Fruit fly (Drosophila melanogaster) whole organism, embryonic: ENCODE measurements around the gene Coa8.

Experiments used
- BEAF-32 ChIP-seq: fragments of 200-800 bp; sonication (Bioruptor generic); optimal IDR thresholded peaks from 3 replicates; lab custom pipeline; 2017; ENCODE audit warnings: missing biosample characterization, missing genetic modification characterization, mild to moderate bottlenecking, moderate library complexity, missing genetic modification reagents
- Bgb ChIP-seq: fragments of 200-800 bp; sonication (Bioruptor generic); IDR thresholded peaks from 2 replicates; pipeline ENCODE4 v1.3.6; 2022; ENCODE audit warnings: missing biosample characterization, missing genetic modification characterization; ENCODE audit not compliant: partially characterized antibody
- CG10267 ChIP-seq: fragments of 200-800 bp; sonication (Bioruptor generic); optimal IDR thresholded peaks from 2 replicates; lab custom pipeline; 2018; ENCODE audit warnings: missing biosample characterization, mild to moderate bottlenecking, missing genetic modification characterization, moderate library complexity
- CG12071 ChIP-seq: fragments of 200-800 bp; sonication (Bioruptor generic); optimal IDR thresholded peaks from 3 replicates; lab custom pipeline; 2018; ENCODE audit warnings: missing biosample characterization, mild to moderate bottlenecking, missing genetic modification characterization
- CG13287 ChIP-seq: fragments of 200-800 bp; sonication (Bioruptor generic); IDR thresholded peaks from 2 replicates; pipeline ENCODE4 v1.3.6; 2022; ENCODE audit warnings: missing biosample characterization, missing genetic modification characterization; ENCODE audit not compliant: partially characterized antibody
- CG15514 ChIP-seq: fragments of 200-800 bp; sonication (Bioruptor generic); optimal IDR thresholded peaks from 3 replicates; lab custom pipeline; 2017; ENCODE audit warnings: missing biosample characterization, missing genetic modification characterization, mild to moderate bottlenecking, moderate library complexity, missing genetic modification reagents
- CG15696 ChIP-seq: fragments of 200-800 bp; sonication (Bioruptor generic); optimal IDR thresholded peaks from 2 replicates; lab custom pipeline; 2019; ENCODE audit warnings: missing biosample characterization, mild to moderate bottlenecking, missing genetic modification characterization, moderate library complexity
- CG16813 ChIP-seq: fragments of 200-800 bp; sonication (Bioruptor generic); IDR thresholded peaks from 3 replicates; pipeline ENCODE4 v1.3.6; 2022; ENCODE audit warnings: missing biosample characterization, missing genetic modification characterization; ENCODE audit not compliant: partially characterized antibody
- CG17802 ChIP-seq: fragments of 200-800 bp; sonication (Bioruptor generic); optimal IDR thresholded peaks from 2 replicates; lab custom pipeline; 2018; ENCODE audit warnings: missing biosample characterization, mild to moderate bottlenecking, missing genetic modification characterization, moderate library complexity
- CG43689 ChIP-seq: fragments of 200-800 bp; sonication (Bioruptor generic); IDR thresholded peaks from 2 replicates; pipeline ENCODE4 v1.3.6; 2022; ENCODE audit warnings: missing biosample characterization, missing genetic modification characterization
- CG6791 ChIP-seq: fragments of 200-800 bp; sonication (Bioruptor generic); IDR thresholded peaks from 3 replicates; pipeline ENCODE4 v1.3.6; 2022; ENCODE audit warnings: missing biosample characterization, missing genetic modification characterization; ENCODE audit not compliant: partially characterized antibody
- CG7928 ChIP-seq: fragments of 200-800 bp; sonication (Bioruptor generic); optimal IDR thresholded peaks from 2 replicates; lab custom pipeline; 2017; ENCODE audit warnings: missing biosample characterization, mild to moderate bottlenecking, missing genetic modification characterization
- CG7963 ChIP-seq: fragments of 200-800 bp; sonication (Bioruptor generic); IDR thresholded peaks from 3 replicates; pipeline ENCODE4 v1.3.6; 2022; ENCODE audit warnings: missing biosample characterization, missing genetic modification characterization; ENCODE audit not compliant: partially characterized antibody
- CG9797 ChIP-seq: fragments of 200-800 bp; sonication (Bioruptor generic); optimal IDR thresholded peaks from 3 replicates; lab custom pipeline; 2018; ENCODE audit warnings: missing biosample characterization, mild to moderate bottlenecking, missing genetic modification characterization
- Dll ChIP-seq: fragments of 200-800 bp; sonication (Bioruptor generic); IDR thresholded peaks from 4 replicates; pipeline ENCODE4 v1.3.6; 2022; ENCODE audit warnings: missing biosample characterization, missing genetic modification characterization; ENCODE audit not compliant: partially characterized antibody
- Doc3 ChIP-seq: fragments of 200-800 bp; sonication (Bioruptor generic); IDR thresholded peaks from 3 replicates; pipeline ENCODE4 v1.3.6; 2022; ENCODE audit warnings: missing biosample characterization, missing genetic modification characterization; ENCODE audit not compliant: partially characterized antibody
- Dp ChIP-seq: fragments of 200-800 bp; sonication (Bioruptor generic); optimal IDR thresholded peaks from 2 replicates; lab custom pipeline; 2018; ENCODE audit warnings: missing biosample characterization, mild to moderate bottlenecking, missing genetic modification characterization, moderate library complexity
- E2f1 ChIP-seq: fragments of 200-800 bp; sonication (Bioruptor generic); IDR thresholded peaks from 2 replicates; pipeline ENCODE4 v1.3.6; 2022; ENCODE audit warnings: missing biosample characterization, missing genetic modification characterization
- E2f2 ChIP-seq: fragments of 200-800 bp; sonication (Bioruptor generic); IDR thresholded peaks from 2 replicates; pipeline ENCODE4 v1.3.6; 2022; ENCODE audit warnings: missing biosample characterization, missing genetic modification characterization
- GATAe ChIP-seq: fragments of 200-800 bp; sonication (Bioruptor generic); conservative IDR thresholded peaks from 2 replicates; pipeline ENCODE4 v1.3.6; 2022; ENCODE audit warnings: missing biosample characterization, missing genetic modification characterization
- H2.0 ChIP-seq: fragments of 200-800 bp; sonication (Bioruptor generic); IDR thresholded peaks from 2 replicates; pipeline ENCODE4 v1.3.6; 2022; ENCODE audit warnings: missing biosample characterization, missing genetic modification characterization
- HHEX ChIP-seq: fragments of 200-800 bp; sonication (Bioruptor generic); optimal IDR thresholded peaks from 3 replicates; lab custom pipeline; 2017; ENCODE audit warnings: missing biosample characterization, mild to moderate bottlenecking, missing genetic modification characterization, missing genetic modification reagents
- HmgZ ChIP-seq: fragments of 200-800 bp; sonication (Bioruptor generic); optimal IDR thresholded peaks from 2 replicates; lab custom pipeline; 2018; ENCODE audit warnings: missing biosample characterization, mild to moderate bottlenecking, missing genetic modification characterization
- MBD-R2 ChIP-seq: fragments of 200-800 bp; sonication (Bioruptor generic); IDR thresholded peaks from 2 replicates; pipeline ENCODE4 v1.3.6; 2022; ENCODE audit warnings: missing biosample characterization, missing genetic modification characterization
- MESR4 ChIP-seq: fragments of 200-800 bp; sonication (Bioruptor generic); optimal IDR thresholded peaks from 2 replicates; lab custom pipeline; 2018; ENCODE audit warnings: missing biosample characterization, mild to moderate bottlenecking, missing genetic modification characterization, moderate library complexity
- Med ChIP-seq: fragments of 200-800 bp; sonication (Bioruptor generic); peaks from one replicate; lab custom pipeline; 2016; ENCODE audit warnings: missing biosample characterization, missing genetic modification characterization, mild to moderate bottlenecking, inconsistent platforms, moderate library complexity
- Myb ChIP-seq: fragments of 200-800 bp; sonication (Bioruptor generic); optimal IDR thresholded peaks from 2 replicates; lab custom pipeline; 2016; ENCODE audit warnings: missing biosample characterization, missing genetic modification characterization
- Opbp ChIP-seq: fragments of 200-800 bp; sonication (Bioruptor generic); IDR thresholded peaks from 3 replicates; pipeline ENCODE4 v1.3.6; 2022; ENCODE audit warnings: missing biosample characterization, missing genetic modification characterization; ENCODE audit not compliant: partially characterized antibody
- Sin3A ChIP-seq: fragments of >200 bp; optimal IDR thresholded peaks from 2 replicates; lab custom pipeline; 2018
- Sry-β ChIP-seq: fragments of 200-800 bp; sonication (Bioruptor generic); optimal IDR thresholded peaks from 2 replicates; lab custom pipeline; 2018; ENCODE audit warnings: missing biosample characterization, mild to moderate bottlenecking, missing genetic modification characterization, moderate library complexity
- YL-1 ChIP-seq: fragments of 200-800 bp; sonication (Bioruptor generic); optimal IDR thresholded peaks from 3 replicates; lab custom pipeline; 2017; ENCODE audit warnings: missing biosample characterization, mild to moderate bottlenecking, missing genetic modification characterization
- amos ChIP-seq: fragments of 200-800 bp; sonication (Bioruptor generic); IDR thresholded peaks from 2 replicates; pipeline ENCODE4 v1.3.6; 2022; ENCODE audit warnings: missing biosample characterization, missing genetic modification characterization; ENCODE audit not compliant: partially characterized antibody
- ato ChIP-seq: fragments of 200-800 bp; sonication (Bioruptor generic); IDR thresholded peaks from 2 replicates; pipeline ENCODE4 v1.3.6; 2022; ENCODE audit warnings: missing biosample characterization, missing genetic modification characterization; ENCODE audit not compliant: partially characterized antibody
- bbx ChIP-seq: fragments of 200-800 bp; sonication (Bioruptor generic); IDR thresholded peaks from 2 replicates; pipeline ENCODE4 v1.3.6; 2022; ENCODE audit warnings: missing biosample characterization, missing genetic modification characterization; ENCODE audit not compliant: partially characterized antibody
- gem ChIP-seq: fragments of 200-800 bp; sonication (Bioruptor generic); optimal IDR thresholded peaks from 2 replicates; lab custom pipeline; 2019; ENCODE audit warnings: missing biosample characterization, mild to moderate bottlenecking, missing genetic modification characterization, moderate library complexity
- hbn ChIP-seq: fragments of 200-800 bp; sonication (Bioruptor generic); IDR thresholded peaks from 2 replicates; pipeline ENCODE4 v1.3.6; 2022; ENCODE audit warnings: missing biosample characterization, missing genetic modification characterization; ENCODE audit not compliant: partially characterized antibody
- kah ChIP-seq: fragments of 200-800 bp; sonication (Bioruptor generic); optimal IDR thresholded peaks from 2 replicates; lab custom pipeline; 2018; ENCODE audit warnings: missing biosample characterization, mild to moderate bottlenecking, missing genetic modification characterization
- knrl ChIP-seq: fragments of 200-800 bp; sonication (Bioruptor generic); IDR thresholded peaks from 3 replicates; pipeline ENCODE4 v1.3.6; 2022; ENCODE audit warnings: missing biosample characterization, missing genetic modification characterization; ENCODE audit not compliant: partially characterized antibody
- pzg ChIP-seq: fragments of 200-800 bp; sonication (Bioruptor generic); optimal IDR thresholded peaks from 3 replicates; lab custom pipeline; 2018; ENCODE audit warnings: missing biosample characterization, mild to moderate bottlenecking, missing genetic modification characterization, moderate library complexity
- slbo ChIP-seq: fragments of 200-800 bp; sonication (Bioruptor generic); IDR thresholded peaks from 2 replicates; pipeline ENCODE4 v1.3.6; 2022; ENCODE audit warnings: missing biosample characterization, missing genetic modification characterization
- sug ChIP-seq: fragments of 200-800 bp; optimal IDR thresholded peaks from 2 replicates; lab custom pipeline; 2019; ENCODE audit warnings: missing biosample characterization, mild to moderate bottlenecking, missing genetic modification characterization, moderate library complexity
- trem ChIP-seq: fragments of 200-800 bp; optimal IDR thresholded peaks from 3 replicates; lab custom pipeline; 2019; ENCODE audit warnings: missing biosample characterization, mild to moderate bottlenecking, missing genetic modification characterization, moderate library complexity
- unc-4 ChIP-seq: fragments of 200-800 bp; sonication (Bioruptor generic); IDR thresholded peaks from 2 replicates; pipeline ENCODE4 v1.3.6; 2022; ENCODE audit warnings: missing biosample characterization, missing genetic modification characterization; ENCODE audit not compliant: partially characterized antibody
- zen2 ChIP-seq: fragments of 200-800 bp; sonication (Bioruptor generic); IDR thresholded peaks from 3 replicates; pipeline ENCODE4 v1.3.6; 2022; ENCODE audit warnings: missing biosample characterization, missing genetic modification characterization; ENCODE audit not compliant: partially characterized antibody

Coa8 gene

dm6 chrX:1865673-1866072 is 14.4 kb upstream of the Coa8 start, which contains the start of the genes Gcna and MED18 (continued):
- TF ChIP-seq MBD-R2 (GFP tag; lab: Robert Waterston, UW) (peak; percentile 66), Sry-β (GFP tag; lab: Kevin White, UChicago) (peak; percentile 90)

dm6 chrX:1868586-1869111 is 11.4 kb upstream of the Coa8 start, which contains the start of the genes CG14803 and Pex5:
Gene CG14803 (plus strand): TSS chrX:1868870.
Gene Pex5 (minus strand): TSS chrX:1869061.
- TF ChIP-seq CG6791 (GFP tag; lab: Robert Waterston, UW) (peak; percentile 63), CG9797 (peak; percentile 3), E2f1 (GFP tag; lab: Robert Waterston, UW) (no peak), CG7928 (GFP tag; lab: Kevin White, UChicago) (no peak), BEAF-32 (GFP tag; lab: Kevin White, UChicago) (peak; percentile 62), HHEX (no peak), CG43689 (GFP tag; lab: Robert Waterston, UW) (no peak), Myb (GFP tag; lab: Kevin White, UChicago) (peak; percentile 31), Sin3A (lab: Kevin White, UChicago) (peak; percentile 13), Bgb (peak; percentile 65), GATAe (peak; percentile 21; the same call in 1 of the 2 replicates), kah (no peak), Med (peak; percentile 81), CG12071 (GFP tag; lab: Kevin White, UChicago) (no peak), knrl (GFP tag; lab: Robert Waterston, UW) (peak; percentile 45; the same call in 2 of the 3 replicates), trem (tag; lab: Kevin White, UChicago) (peak; percentile 26), slbo (0 out of 2 replicates have a peak, but pooled peaks have one; percentile 12), hbn (GFP tag; lab: Robert Waterston, UW) (peak; percentile 43; the same call in 1 of the 2 replicates), CG7963 (peak; percentile 67; the same call in 1 of the 3 replicates), H2.0 (GFP tag; lab: Robert Waterston, UW) (0 out of 2 replicates have a peak, but pooled peaks have one; percentile 14), sug (peak; percentile 9), zen2 (GFP tag; lab: Robert Waterston, UW) (peak; percentile 56; the same call in 2 of the 3 replicates), bbx (GFP tag; lab: Robert Waterston, UW) (peak; percentile 68; the same call in 1 of the 2 replicates), MESR4 (GFP tag; lab: Kevin White, UChicago) (peak; percentile 78), unc-4 (GFP tag; lab: Robert Waterston, UW) (peak; percentile 65), CG13287 (GFP tag; lab: Robert Waterston, UW) (peak; percentile 73), Dll (GFP tag; lab: Robert Waterston, UW) (peak; percentile 57; the same call in 2 of the 4 replicates), CG16813 (GFP tag; lab: Robert Waterston, UW) (peak; percentile 65), CG15514 (peak; percentile 44), gem (tag; lab: Kevin White, UChicago) (no peak), ato (peak; percentile 38), CG17802 (tag; lab: Kevin White, UChicago) (no peak), CG15696 (tag; lab: Kevin White, UChicago) (no peak), amos (peak; percentile 59; the same call in 1 of the 2 replicates), E2f2 (GFP tag; lab: Robert Waterston, UW) (peak; percentile 84), Opbp (GFP tag; lab: Robert Waterston, UW) (peak; percentile 67; the same call in 2 of the 3 replicates), YL-1 (GFP tag; lab: Kevin White, UChicago) (peak; percentile 79), Dp (GFP tag; lab: Kevin White, UChicago) (peak; percentile 76), Doc3 (GFP tag; lab: Robert Waterston, UW) (peak; percentile 39; the same call in 1 of the 3 replicates), pzg (GFP tag; lab: Kevin White, UChicago) (peak; percentile 54), HmgZ (tag; lab: Kevin White, UChicago) (peak; percentile 27), CG10267 (tag; lab: Kevin White, UChicago) (peak; percentile 90)
